Fruit fly (Drosophila melanogaster) whole organism, embryonic: ENCODE data around the gene HemK1.

Source experiments
- B-H1 ChIP-seq: fragments of 200-800 bp; sonication (Bioruptor generic); IDR thresholded peaks from 3 replicates; pipeline ENCODE4 v1.3.6; 2022; ENCODE audit warnings: missing biosample characterization, missing genetic modification characterization
- CG1024 ChIP-seq: fragments of 200-800 bp; sonication (Bioruptor generic); IDR thresholded peaks from 2 replicates; pipeline ENCODE4 v1.3.6; 2022; ENCODE audit warnings: missing biosample characterization, missing genetic modification characterization
- CG11504 ChIP-seq: fragments of 200-800 bp; sonication (Bioruptor generic); optimal IDR thresholded peaks from 3 replicates; lab custom pipeline; 2019; ENCODE audit warnings: missing biosample characterization, mild to moderate bottlenecking, missing genetic modification characterization, moderate library complexity
- CG15073 ChIP-seq: fragments of 200-800 bp; sonication (Bioruptor generic); optimal IDR thresholded peaks from 2 replicates; lab custom pipeline; 2016; ENCODE audit warnings: missing biosample characterization, missing genetic modification characterization
- CG16779 ChIP-seq: fragments of 200-800 bp; sonication (Bioruptor generic); IDR thresholded peaks from 2 replicates; pipeline ENCODE4 v1.3.6; 2022; ENCODE audit warnings: missing biosample characterization, missing genetic modification characterization
- CG1792 ChIP-seq: fragments of 200-800 bp; sonication (Bioruptor generic); optimal IDR thresholded peaks from 2 replicates; lab custom pipeline; 2016; ENCODE audit warnings: missing biosample characterization, missing genetic modification characterization
- CG2116 ChIP-seq: fragments of 200-800 bp; sonication (Bioruptor generic); optimal IDR thresholded peaks from 3 replicates; lab custom pipeline; 2018; ENCODE audit warnings: missing biosample characterization, mild to moderate bottlenecking, missing genetic modification characterization
- CG2889 ChIP-seq: fragments of 200-800 bp; sonication (Bioruptor generic); IDR thresholded peaks from 3 replicates; pipeline ENCODE4 v1.3.6; 2022; ENCODE audit warnings: missing biosample characterization, missing genetic modification characterization
- CG3065 ChIP-seq: fragments of 200-800 bp; sonication (Bioruptor generic); optimal IDR thresholded peaks from 2 replicates; lab custom pipeline; 2016; ENCODE audit warnings: missing biosample characterization, missing genetic modification characterization
- CG31388 ChIP-seq: fragments of 200-800 bp; sonication (Bioruptor generic); optimal IDR thresholded peaks from 2 replicates; lab custom pipeline; 2016; ENCODE audit warnings: missing biosample characterization, missing genetic modification characterization
- CG34376 ChIP-seq: fragments of 200-800 bp; sonication (Bioruptor generic); optimal IDR thresholded peaks from 2 replicates; lab custom pipeline; 2018; ENCODE audit warnings: missing biosample characterization, mild to moderate bottlenecking, missing genetic modification characterization
- CG3726 ChIP-seq: fragments of 200-800 bp; sonication (Bioruptor generic); IDR thresholded peaks from 3 replicates; pipeline ENCODE4, ENCODE4 v1.3.6; 2022; ENCODE audit warnings: missing biosample characterization, missing genetic modification characterization
- CG5245 ChIP-seq: fragments of 200-800 bp; sonication (Bioruptor generic); optimal IDR thresholded peaks from 3 replicates; lab custom pipeline; 2016; ENCODE audit warnings: missing biosample characterization, missing genetic modification characterization
- CG6254 ChIP-seq: fragments of 200-800 bp; sonication (Bioruptor generic); optimal IDR thresholded peaks from 3 replicates; lab custom pipeline; 2017; ENCODE audit warnings: mild to moderate bottlenecking, missing biosample characterization, missing genetic modification reagents, missing genetic modification characterization
- CG7357 ChIP-seq: fragments of 200-800 bp; sonication (Bioruptor generic); IDR thresholded peaks from 3 replicates; pipeline ENCODE4 v1.3.6; 2022; ENCODE audit warnings: missing biosample characterization, missing genetic modification characterization
- CG7839 ChIP-seq: fragments of 200-800 bp; sonication (Bioruptor generic); optimal IDR thresholded peaks from 3 replicates; lab custom pipeline; 2018; ENCODE audit warnings: missing biosample characterization, mild to moderate bottlenecking, missing genetic modification characterization, moderate library complexity
- Camta ChIP-seq: fragments of 200-800 bp; sonication (Bioruptor generic); optimal IDR thresholded peaks from 2 replicates; lab custom pipeline; 2016; ENCODE audit warnings: missing biosample characterization, missing genetic modification characterization
- Deaf1 ChIP-seq: fragments of 200-800 bp; optimal IDR thresholded peaks from 3 replicates; lab custom pipeline; 2019; ENCODE audit warnings: missing biosample characterization, mild to moderate bottlenecking, missing genetic modification characterization, moderate library complexity
- Dfd ChIP-seq, 2 experiments: fragments of >200 bp; optimal IDR thresholded peaks; 2 replicates each; lab custom pipeline; 2017; ENCODE audit warnings: missing biosample characterization in 2 of 2, missing genetic modification characterization in 2 of 2
- E2f2 ChIP-seq: fragments of 200-800 bp; sonication (Bioruptor generic); IDR thresholded peaks from 2 replicates; pipeline ENCODE4 v1.3.6; 2022; ENCODE audit warnings: missing biosample characterization, missing genetic modification characterization
- GATAe ChIP-seq: fragments of 200-800 bp; sonication (Bioruptor generic); conservative IDR thresholded peaks from 2 replicates; pipeline ENCODE4 v1.3.6; 2022; ENCODE audit warnings: missing biosample characterization, missing genetic modification characterization
- HLH3B ChIP-seq: fragments of 200-800 bp; sonication (Bioruptor generic); IDR thresholded peaks from 2 replicates; pipeline ENCODE4 v1.3.6; 2022; ENCODE audit warnings: missing biosample characterization, missing genetic modification characterization
- HLH4C ChIP-seq: fragments of 200-800 bp; sonication (Bioruptor generic); IDR thresholded peaks from 3 replicates; pipeline ENCODE4 v1.3.6; 2022; ENCODE audit warnings: missing biosample characterization, missing genetic modification characterization; ENCODE audit not compliant: partially characterized antibody
- Hey ChIP-seq: fragments of 200-800 bp; sonication (Bioruptor generic); optimal IDR thresholded peaks from 3 replicates; lab custom pipeline; 2018; ENCODE audit warnings: missing biosample characterization, mild to moderate bottlenecking, missing genetic modification characterization
- Hsf ChIP-seq: fragments of 200-800 bp; sonication (Bioruptor generic); optimal IDR thresholded peaks from 3 replicates; lab custom pipeline; 2016; ENCODE audit warnings: missing biosample characterization, missing genetic modification characterization
- Mad ChIP-seq: fragments of 200-800 bp; sonication (Bioruptor generic); optimal IDR thresholded peaks from 2 replicates; lab custom pipeline; 2016; ENCODE audit warnings: missing biosample characterization, missing genetic modification characterization
- Myb ChIP-seq: fragments of 200-800 bp; sonication (Bioruptor generic); optimal IDR thresholded peaks from 2 replicates; lab custom pipeline; 2016; ENCODE audit warnings: missing biosample characterization, missing genetic modification characterization
- NFAT ChIP-seq: fragments of 200-800 bp; sonication (Bioruptor generic); IDR thresholded peaks from 2 replicates; pipeline ENCODE4 v1.3.6; 2022; ENCODE audit warnings: missing biosample characterization, missing genetic modification characterization
- Sox102F ChIP-seq: fragments of 200-800 bp; sonication (Bioruptor generic); optimal IDR thresholded peaks from 2 replicates; lab custom pipeline; 2018; ENCODE audit warnings: missing biosample characterization, mild to moderate bottlenecking, missing genetic modification characterization, moderate library complexity
- amos ChIP-seq: fragments of 200-800 bp; sonication (Bioruptor generic); IDR thresholded peaks from 2 replicates; pipeline ENCODE4 v1.3.6; 2022; ENCODE audit warnings: missing biosample characterization, missing genetic modification characterization; ENCODE audit not compliant: partially characterized antibody
- ara ChIP-seq: fragments of 200-800 bp; sonication (Bioruptor generic); IDR thresholded peaks from 2 replicates; pipeline ENCODE4 v1.3.6; 2022; ENCODE audit warnings: missing biosample characterization, missing genetic modification characterization
- caup ChIP-seq: fragments of 200-800 bp; sonication (Bioruptor generic); optimal IDR thresholded peaks from 3 replicates; lab custom pipeline; 2017; ENCODE audit warnings: missing biosample characterization, mild to moderate bottlenecking, missing genetic modification characterization, moderate library complexity; ENCODE audit not compliant: severe bottlenecking
- ems ChIP-seq: fragments of 200-800 bp; sonication (Bioruptor generic); optimal IDR thresholded peaks from 3 replicates; lab custom pipeline; 2016; ENCODE audit warnings: missing biosample characterization, missing genetic modification characterization
- exex ChIP-seq: fragments of 200-800 bp; sonication (Bioruptor generic); optimal IDR thresholded peaks from 4 replicates; lab custom pipeline; 2018; ENCODE audit warnings: missing biosample characterization, mild to moderate bottlenecking, missing genetic modification characterization, moderate library complexity
- gcm2 ChIP-seq: fragments of 200-800 bp; sonication (Bioruptor generic); optimal IDR thresholded peaks from 2 replicates; lab custom pipeline; 2016; ENCODE audit warnings: missing biosample characterization, missing genetic modification characterization
- gro ChIP-seq: fragments of 200-800 bp; sonication (Bioruptor generic); optimal IDR thresholded peaks from 2 replicates; lab custom pipeline; 2016; ENCODE audit warnings: missing biosample characterization, missing genetic modification characterization
- gsb-n ChIP-seq: fragments of 200-800 bp; sonication (Bioruptor generic); optimal IDR thresholded peaks from 3 replicates; lab custom pipeline; 2018; ENCODE audit warnings: missing biosample characterization, mild to moderate bottlenecking, missing genetic modification characterization
- ind ChIP-seq: fragments of 200-800 bp; sonication (Bioruptor generic); optimal IDR thresholded peaks from 3 replicates; lab custom pipeline; 2016; ENCODE audit warnings: missing biosample characterization, missing genetic modification characterization
- jing ChIP-seq: fragments of 200-800 bp; sonication (Bioruptor generic); optimal IDR thresholded peaks from 2 replicates; lab custom pipeline; 2018; ENCODE audit warnings: missing biosample characterization, mild to moderate bottlenecking, missing genetic modification characterization
- kay ChIP-seq: fragments of 200-800 bp; sonication (Bioruptor generic); optimal IDR thresholded peaks from 2 replicates; lab custom pipeline; 2016; ENCODE audit warnings: missing biosample characterization, missing genetic modification characterization
- lov ChIP-seq, 2 experiments: fragments of 200-800 bp in 1 of 2; fragments of >200 bp in 1 of 2; sonication (Bioruptor generic) in 1 of 2; IDR thresholded peaks in 1 of 2; optimal IDR thresholded peaks in 1 of 2; 2 replicates in 1 of 2; 3 replicates in 1 of 2; pipeline versions ENCODE4 v1.3.6 to Lab custom; 2017 to 2022; ENCODE audit warnings: missing biosample characterization in 1 of 2, missing genetic modification characterization in 1 of 2
- peb ChIP-seq: fragments of 200-800 bp; sonication (Bioruptor generic); IDR thresholded peaks from 2 replicates; pipeline ENCODE4 v1.3.6; 2022; ENCODE audit warnings: missing biosample characterization, missing genetic modification characterization
- phol ChIP-seq: fragments of 200-800 bp; sonication (Bioruptor generic); optimal IDR thresholded peaks from 3 replicates; lab custom pipeline; 2018; ENCODE audit warnings: missing biosample characterization, mild to moderate bottlenecking, missing genetic modification characterization, moderate library complexity
- rib ChIP-seq: fragments of 200-800 bp; sonication (Bioruptor generic); IDR thresholded peaks from 2 replicates; pipeline ENCODE4 v1.3.6; 2022; ENCODE audit warnings: missing biosample characterization, missing genetic modification characterization
- schlank ChIP-seq: fragments of 200-800 bp; sonication (Bioruptor generic); optimal IDR thresholded peaks from 2 replicates; lab custom pipeline; 2018; ENCODE audit warnings: missing biosample characterization, mild to moderate bottlenecking, missing genetic modification characterization
- scrt ChIP-seq: fragments of 200-800 bp; sonication (Bioruptor generic); optimal IDR thresholded peaks from 2 replicates; lab custom pipeline; 2018; ENCODE audit warnings: missing biosample characterization, mild to moderate bottlenecking, missing genetic modification characterization, moderate library complexity
- tin ChIP-seq: fragments of 200-800 bp; sonication (Bioruptor generic); optimal IDR thresholded peaks from 3 replicates; lab custom pipeline; 2016; ENCODE audit warnings: missing biosample characterization, missing genetic modification characterization
- tx ChIP-seq: fragments of 200-800 bp; sonication (Bioruptor generic); optimal IDR thresholded peaks from 2 replicates; lab custom pipeline; 2016; ENCODE audit warnings: missing biosample characterization, missing genetic modification characterization
- vnd ChIP-seq: fragments of 200-800 bp; sonication (Bioruptor generic); IDR thresholded peaks from 3 replicates; pipeline ENCODE4 v1.3.6; 2022; ENCODE audit warnings: missing biosample characterization, missing genetic modification characterization; ENCODE audit not compliant: partially characterized antibody

The HemK1 gene

DNA sequence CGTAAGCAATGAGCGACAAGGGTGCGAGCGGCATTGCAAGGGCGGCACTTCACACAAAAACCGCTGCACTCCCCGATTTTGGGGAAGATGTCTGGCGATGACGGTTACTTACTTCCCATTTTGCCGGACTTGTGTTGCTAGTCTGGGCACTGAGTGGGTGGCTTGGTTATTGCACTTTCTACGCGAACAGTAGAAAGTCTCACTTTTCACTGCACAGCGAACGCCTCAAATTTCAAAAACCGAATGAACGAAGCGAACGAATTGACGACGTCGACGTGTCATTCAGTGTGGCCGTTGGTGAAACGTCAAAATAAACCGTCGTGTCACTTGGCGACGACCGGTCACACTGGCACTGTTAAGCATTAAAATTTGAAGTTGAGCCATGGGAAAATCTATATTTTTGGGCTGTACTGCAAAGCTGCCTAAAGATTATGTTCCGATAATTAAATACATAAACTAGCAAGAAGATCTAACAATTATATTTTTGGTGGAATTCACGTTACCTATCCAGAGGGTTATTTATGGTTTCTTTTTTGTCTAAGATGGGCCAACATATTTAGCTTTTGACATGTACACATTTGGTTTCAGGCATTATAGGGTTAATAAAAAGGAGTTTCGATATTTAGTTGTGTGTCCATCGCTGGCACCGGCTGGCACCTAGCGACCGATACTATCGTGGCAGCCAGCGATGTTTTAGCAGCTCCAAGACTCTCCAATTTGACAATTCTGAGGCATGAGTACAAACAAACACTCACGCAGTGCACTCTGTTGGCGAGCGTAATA is 12.9 kb upstream of the HemK1 start, which contains the start of the genes Sec61alpha and Daxx (continued):
- TF ChIP-seq CG1024 (GFP tag; lab: Robert Waterston, UW) (peak; percentile 68), CG34376 (GFP tag; lab: Kevin White, UChicago) (peak; percentile 63), HLH3B (GFP tag; lab: Robert Waterston, UW) (peak; percentile 81), rib (peak; percentile 71), peb (GFP tag; lab: Robert Waterston, UW) (peak; percentile 68), schlank (tag; lab: Kevin White, UChicago) (peak; percentile 40), exex (tag; lab: Kevin White, UChicago) (peak; percentile 56), Hsf (GFP tag; lab: Kevin White, UChicago) (peak; percentile 91), tin (GFP tag; lab: Kevin White, UChicago) (peak; percentile 86), CG16779 (GFP tag; lab: Robert Waterston, UW) (peak; percentile 81), Sox102F (GFP tag; lab: Kevin White, UChicago) (peak; percentile 80), NFAT (GFP tag; lab: Robert Waterston, UW) (peak; percentile 87), CG7357 (GFP tag; lab: Robert Waterston, UW) (peak; percentile 67; the same call in 2 of the 3 replicates), GATAe (peak; percentile 60; the same call in 1 of the 2 replicates), Mad (GFP tag; lab: Kevin White, UChicago) (peak; percentile 82), jing (GFP tag; lab: Kevin White, UChicago) (no peak), ems (GFP tag; lab: Kevin White, UChicago) (peak; percentile 85), caup (peak; percentile 65), Deaf1 (tag; lab: Kevin White, UChicago) (peak; percentile 97), CG15073 (GFP tag; lab: Kevin White, UChicago) (peak; percentile 30), lov (optimal IDR thresholded peaks at IDR 0.05; lab: Kevin White, UChicago) (no peak), lov (GFP tag; IDR thresholded peaks at IDR 0.05; lab: Robert Waterston, UW) (0 out of 3 replicates have a peak, but pooled peaks have one; percentile 61), tx (peak; percentile 87), gro (GFP tag; lab: Kevin White, UChicago) (peak; percentile 82), CG3065 (GFP tag; lab: Kevin White, UChicago) (peak; percentile 21), HLH4C (GFP tag; lab: Robert Waterston, UW) (peak; percentile 99), E2f2 (GFP tag; lab: Robert Waterston, UW) (peak; percentile 69), CG7839 (tag; lab: Kevin White, UChicago) (peak; percentile 75), Camta (GFP tag; lab: Kevin White, UChicago) (peak; percentile 74), CG31388 (GFP tag; lab: Kevin White, UChicago) (peak; percentile 1), Dfd (GFP tag; optimal IDR thresholded peaks at IDR 0.05; lab: Kevin White, UChicago) (no peak), scrt (GFP tag; lab: Kevin White, UChicago) (peak; percentile 67), Hey (tag; lab: Kevin White, UChicago) (no peak), CG6254 (GFP tag; lab: Kevin White, UChicago) (no peak), kay (GFP tag; lab: Kevin White, UChicago) (peak; percentile 65), phol (tag; lab: Kevin White, UChicago) (peak; percentile 87), CG2116 (GFP tag; lab: Kevin White, UChicago) (peak; percentile 78), Myb (GFP tag; lab: Kevin White, UChicago) (peak; percentile 80), CG3726 (peak; percentile 74; the same call in 2 of the 3 replicates), B-H1 (GFP tag; lab: Robert Waterston, UW) (peak; percentile 75), CG11504 (tag; lab: Kevin White, UChicago) (peak; percentile 82), amos (GFP tag; lab: Robert Waterston, UW) (peak; percentile 100), ind (GFP tag; lab: Kevin White, UChicago) (peak; percentile 88), CG2889 (GFP tag; lab: Robert Waterston, UW) (peak; percentile 85), ara (peak; percentile 84), vnd (GFP tag; lab: Robert Waterston, UW) (peak; percentile 100), CG1792 (GFP tag; lab: Kevin White, UChicago) (peak; percentile 71), CG5245 (GFP tag; lab: Kevin White, UChicago) (peak; percentile 40), gsb-n (tag; lab: Kevin White, UChicago) (peak; percentile 38), gcm2 (GFP tag; lab: Kevin White, UChicago) (peak; percentile 43)
